Fruit fly (Drosophila melanogaster): Measurements from ENCODE around the gene Sgs8.

Gene Sgs8

DNA sequence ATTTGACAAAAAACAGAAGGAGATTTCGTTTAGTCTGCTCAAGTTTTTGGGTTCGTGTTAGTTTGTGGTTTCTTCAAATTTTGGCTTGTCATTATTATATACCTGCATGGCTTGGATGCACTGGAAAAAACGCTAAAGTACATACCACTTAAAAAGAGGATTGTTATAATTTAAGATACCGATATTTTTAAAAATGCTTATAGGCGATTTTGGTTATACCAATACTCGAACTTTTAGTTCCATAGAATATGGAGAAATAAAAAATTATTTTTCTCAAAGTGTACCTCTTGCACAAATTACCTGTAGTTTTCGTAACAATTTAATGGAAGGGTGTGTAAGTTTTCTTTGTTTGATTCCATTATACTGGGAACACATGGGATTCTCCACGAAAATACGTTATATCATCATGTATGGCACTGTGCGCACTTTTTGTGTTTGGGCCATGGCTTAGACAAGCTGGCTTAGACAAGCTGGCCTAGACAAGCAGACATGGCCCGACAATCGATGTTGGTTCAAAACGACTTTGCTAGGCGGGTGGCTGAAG, 43.8 kb downstream of the Sgs8 start, which contains the start of gene Fum3 (continued):
- no peak for TF ChIP-seq CG3163 (GFP tag; optimal IDR thresholded peaks at IDR 0.05)
- no peak for TF ChIP-seq CG2120 (GFP tag; optimal IDR thresholded peaks at IDR 0.05)
- TF ChIP-seq her (GFP tag; optimal IDR thresholded peaks at IDR 0.05), result no peak
- no peak for TF ChIP-seq CG4730 (GFP tag; IDR thresholded peaks at IDR 0.05)
- no peak for TF ChIP-seq C15 (GFP tag; IDR thresholded peaks at IDR 0.05)
- TF ChIP-seq CG12769 (tag; optimal IDR thresholded peaks at IDR 0.05), result no peak
- no peak for TF ChIP-seq Camta (GFP tag; optimal IDR thresholded peaks at IDR 0.05)
- TF ChIP-seq da (GFP tag; optimal IDR thresholded peaks at IDR 0.05), result no peak
- no peak for TF ChIP-seq kah (GFP tag; optimal IDR thresholded peaks at IDR 0.05)
- no peak for TF ChIP-seq org-1 (GFP tag; optimal IDR thresholded peaks at IDR 0.05)
- no peak for TF ChIP-seq BEAF-32 (GFP tag; optimal IDR thresholded peaks at IDR 0.05)
- no peak for TF ChIP-seq CG11456 (GFP tag; IDR thresholded peaks at IDR 0.05)
- no peak for TF ChIP-seq Taf1 (GFP tag; IDR thresholded peaks at IDR 0.05)
- TF ChIP-seq cg (GFP tag; optimal IDR thresholded peaks at IDR 0.05), result no peak
- no peak for TF ChIP-seq Nf-YA (GFP tag; IDR thresholded peaks at IDR 0.05)
- no peak for TF ChIP-seq hkb (optimal IDR thresholded peaks at IDR 0.05)
- peak; percentile 32; the same call in 1 of the 2 replicates for TF ChIP-seq hkb (GFP tag; IDR thresholded peaks at IDR 0.05)
- no peak for TF ChIP-seq CG3407 (GFP tag; optimal IDR thresholded peaks at IDR 0.05)
- no peak for TF ChIP-seq CG3847 (GFP tag; IDR thresholded peaks at IDR 0.05)
- TF ChIP-seq CG18619 (GFP tag; optimal IDR thresholded peaks at IDR 0.05), result no peak
- 0 out of 3 replicates have a peak, but pooled peaks have one; percentile 24 for TF ChIP-seq CG7357 (GFP tag; IDR thresholded peaks at IDR 0.05)
- no peak for TF ChIP-seq CG1529 (GFP tag; optimal IDR thresholded peaks at IDR 0.05)
- no peak for TF ChIP-seq CG4707 (GFP tag; optimal IDR thresholded peaks at IDR 0.05)
- TF ChIP-seq ro (GFP tag; IDR thresholded peaks at IDR 0.05), result no peak
- TF ChIP-seq h (optimal IDR thresholded peaks at IDR 0.05), result no peak
- no peak for TF ChIP-seq CG4820 (GFP tag; optimal IDR thresholded peaks at IDR 0.05)
- TF ChIP-seq vnd (GFP tag; IDR thresholded peaks at IDR 0.05; ENCODE audit: partially characterized antibody), result no peak
- TF ChIP-seq CG14441 (GFP tag; IDR thresholded peaks at IDR 0.05), result peak; percentile 13; the same call in 1 of the 2 replicates
- TF ChIP-seq ind (GFP tag; optimal IDR thresholded peaks at IDR 0.05), result no peak
- no peak for TF ChIP-seq CG6175 (GFP tag; IDR thresholded peaks at IDR 0.05)
- peak; percentile 37; the same call in 1 of the 2 replicates for TF ChIP-seq Ada2b (GFP tag; IDR thresholded peaks at IDR 0.05)
- TF ChIP-seq ac (GFP tag; optimal IDR thresholded peaks at IDR 0.05), result no peak
- TF ChIP-seq CG7271 (tag; optimal IDR thresholded peaks at IDR 0.05), result peak; percentile 59
- no peak for TF ChIP-seq CG10543 (GFP tag; optimal IDR thresholded peaks at IDR 0.05)
- TF ChIP-seq sens-2 (GFP tag; IDR thresholded peaks at IDR 0.05), result no peak
- no peak for TF ChIP-seq CG4282 (GFP tag; optimal IDR thresholded peaks at IDR 0.05)
- no peak for TF ChIP-seq Vsx1 (GFP tag; optimal IDR thresholded peaks at IDR 0.05)
- TF ChIP-seq Lhr (GFP tag; optimal IDR thresholded peaks at IDR 0.05), result no peak
- no peak for TF ChIP-seq slou (GFP tag; optimal IDR thresholded peaks at IDR 0.05)
- peak; percentile 31 for TF ChIP-seq CG18262 (tag; optimal IDR thresholded peaks at IDR 0.05)
- TF ChIP-seq fd96Cb (tag; optimal IDR thresholded peaks at IDR 0.05), result no peak
- TF ChIP-seq CG11723 (GFP tag; optimal IDR thresholded peaks at IDR 0.05), result no peak
- TF ChIP-seq CG1233 (GFP tag; optimal IDR thresholded peaks at IDR 0.05), result no peak
- TF ChIP-seq Sry-β (GFP tag; optimal IDR thresholded peaks at IDR 0.05), result no peak
- no peak for TF ChIP-seq CG1024 (GFP tag; IDR thresholded peaks at IDR 0.05)
- TF ChIP-seq CrebB (tag; optimal IDR thresholded peaks at IDR 0.05), result no peak
- no peak for TF ChIP-seq gfzf (GFP tag; optimal IDR thresholded peaks at IDR 0.05)
- peak; percentile 18 for TF ChIP-seq CG17829 (tag; optimal IDR thresholded peaks at IDR 0.05)
- TF ChIP-seq gsb (GFP tag; IDR thresholded peaks at IDR 0.05), result no peak
- no peak for TF ChIP-seq Kr (GFP tag; optimal IDR thresholded peaks at IDR 0.05)
- no peak for TF ChIP-seq fd64A (GFP tag; optimal IDR thresholded peaks at IDR 0.05)
- peak; percentile 54; the same call in 2 of the 3 replicates for TF ChIP-seq ci (GFP tag; IDR thresholded peaks at IDR 0.05)
